Fruit fly (Drosophila melanogaster): ENCODE results near the gene CG13311.

DNA sequence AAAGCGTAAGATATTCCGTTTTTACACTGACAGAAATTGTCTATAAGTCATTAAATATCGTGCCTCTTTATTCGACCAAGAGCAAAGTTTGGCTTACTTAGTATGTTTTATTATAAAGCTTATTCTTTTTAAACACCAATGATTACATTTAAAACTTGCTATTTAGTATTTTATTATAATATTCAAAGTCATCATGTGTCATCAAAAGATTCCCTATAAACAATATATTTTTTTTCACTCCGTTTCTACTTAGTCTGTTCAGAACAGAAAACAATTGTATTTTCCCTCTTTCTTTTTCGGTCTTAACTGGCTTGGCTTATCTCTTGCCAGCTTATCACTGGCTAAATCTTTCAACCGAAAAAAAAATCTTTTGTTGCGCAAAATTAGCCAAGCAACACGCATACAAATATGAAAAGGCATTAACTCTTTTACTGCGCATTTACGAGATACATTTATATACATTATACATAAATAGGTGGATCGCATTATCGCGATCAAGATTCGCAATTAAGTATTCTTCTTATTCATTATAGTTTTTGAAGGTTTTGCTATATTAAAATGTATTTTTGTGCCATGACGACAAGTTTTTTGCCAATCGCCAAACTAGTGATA, 24.5 kb downstream of the CG13311 start:
- no peak for TF ChIP-seq pan (optimal IDR thresholded peaks at IDR 0.05)
- TF ChIP-seq EcR (GFP tag; optimal IDR thresholded peaks at IDR 0.05) = no peak
- TF ChIP-seq usp (GFP tag; optimal IDR thresholded peaks at IDR 0.05) = no peak
- TF ChIP-seq psq (optimal IDR thresholded peaks at IDR 0.05) = no peak
